Fruit fly (Drosophila melanogaster) Kc167 (cell line): ENCODE results near the gene ND-ASHI.

Source experiments
- h ChIP-seq: fragments of >200 bp; optimal IDR thresholded peaks from 3 replicates; lab custom pipeline; 2018; ENCODE audit warnings: missing external identifiers
- insv ChIP-seq: fragments of >200 bp; optimal IDR thresholded peaks from 3 replicates; lab custom pipeline; 2018; ENCODE audit warnings: missing external identifiers
- psq ChIP-seq: fragments of >200 bp; optimal IDR thresholded peaks from 2 replicates; lab custom pipeline; 2017; ENCODE audit warnings: missing external identifiers
- ttk ChIP-seq: sonication (Bioruptor generic); optimal IDR thresholded peaks from 2 replicates; lab custom pipeline; 2017; ENCODE audit warnings: missing external identifiers

DNA sequence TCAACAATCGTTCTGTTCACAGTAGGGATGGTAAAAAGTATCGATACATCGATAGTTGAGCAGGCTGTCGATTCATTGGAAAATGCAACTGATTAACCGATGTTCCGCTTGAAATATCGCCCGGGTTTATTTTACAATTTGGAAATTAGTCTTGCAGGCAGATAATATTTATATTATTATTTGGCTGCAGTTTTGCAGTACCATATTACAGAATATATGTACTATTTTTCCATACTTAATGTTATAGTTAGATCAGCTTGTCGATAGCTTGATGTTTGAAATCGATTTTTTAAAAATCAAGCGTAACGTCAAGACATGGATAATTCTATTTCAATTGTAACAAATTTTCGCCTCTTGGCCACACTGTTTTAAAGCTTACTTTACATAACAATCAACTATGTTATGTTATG, 16.1 kb upstream of the ND-ASHI start, which contains the start of gene CG14442:
- no peak for TF ChIP-seq psq
- TF ChIP-seq h (lab: Kevin White, UChicago), result no peak
- TF ChIP-seq ttk (lab: Kevin White, UChicago), result no peak
- TF ChIP-seq insv (lab: Kevin White, UChicago), result no peak
